Worm (Caenorhabditis elegans) whole organism, L3 larva: ENCODE data around the gene Y116A8A.2.

Source experiments
- R02D3.7 ChIP-seq: fragments of 150-350 bp; optimal IDR thresholded peaks from 2 replicates; lab custom pipeline; 2014; ENCODE audit warnings: missing biosample characterization, missing genetic modification characterization
- ZK546.5 ChIP-seq: sonication (generic microtip); optimal IDR thresholded peaks from 2 replicates; lab custom pipeline; 2017; ENCODE audit warnings: missing biosample characterization, missing genetic modification characterization
- aly-2 ChIP-seq: fragments of 150-350 bp; optimal IDR thresholded peaks from 2 replicates; lab custom pipeline; 2014; ENCODE audit warnings: missing biosample characterization, missing genetic modification characterization
- ama-1 ChIP-seq: fragments of 150-350 bp; optimal IDR thresholded peaks from 2 replicates; lab custom pipeline; 2018
- ceh-16 ChIP-seq: sonication (generic microtip); optimal IDR thresholded peaks from 2 replicates; lab custom pipeline; 2017; ENCODE audit warnings: missing biosample characterization, missing genetic modification characterization
- ceh-28 ChIP-seq: fragments of 150-350 bp; optimal IDR thresholded peaks from 2 replicates; lab custom pipeline; 2014; ENCODE audit warnings: missing biosample characterization, missing genetic modification reagents, missing genetic modification characterization
- ceh-82 ChIP-seq: fragments of 150-350 bp; optimal IDR thresholded peaks from 2 replicates; lab custom pipeline; 2014; ENCODE audit warnings: missing biosample characterization, missing genetic modification characterization
- ceh-9 ChIP-seq: sonication (generic microtip); optimal IDR thresholded peaks from 2 replicates; lab custom pipeline; 2018; ENCODE audit warnings: missing biosample characterization, missing genetic modification characterization
- daf-12 ChIP-seq: fragments of 150-350 bp; optimal IDR thresholded peaks from 2 replicates; lab custom pipeline; 2014; ENCODE audit warnings: missing biosample characterization, missing genetic modification reagents, missing genetic modification characterization
- egl-27 ChIP-seq: sonication (generic microtip); optimal IDR thresholded peaks from 4 replicates; lab custom pipeline; 2017; ENCODE audit warnings: missing biosample characterization, missing genetic modification reagents, missing genetic modification characterization
- egl-5 ChIP-seq: fragments of 150-350 bp; optimal IDR thresholded peaks from 2 replicates; lab custom pipeline; 2017; ENCODE audit warnings: missing biosample characterization, missing genetic modification reagents, missing genetic modification characterization, inconsistent platforms
- elt-1 ChIP-seq: fragments of 150-350 bp; optimal IDR thresholded peaks from 2 replicates; lab custom pipeline; 2014; ENCODE audit warnings: missing biosample characterization, missing genetic modification characterization
- elt-2 ChIP-seq: sonication (generic microtip); optimal IDR thresholded peaks from 2 replicates; lab custom pipeline; 2016; ENCODE audit warnings: missing genetic modification reagents, mild to moderate bottlenecking, missing genetic modification characterization, missing compliant biosample characterization
- elt-3 ChIP-seq, 3 experiments: fragments of 150-350 bp in 1 of 3; sonication (generic microtip) in 2 of 3; optimal IDR thresholded peaks; 2 replicates in 2 of 3; 4 replicates in 1 of 3; lab custom pipeline; 2014 to 2017; ENCODE audit warnings: missing biosample characterization in 3 of 3, missing genetic modification characterization in 3 of 3
- eor-1 ChIP-seq, 2 experiments: fragments of 150-350 bp; optimal IDR thresholded peaks; 2 replicates each; lab custom pipeline; 2014 to 2018; ENCODE audit warnings: missing biosample characterization in 2 of 2, missing genetic modification characterization in 2 of 2
- fkh-10 ChIP-seq: sonication (generic microtip); optimal IDR thresholded peaks from 2 replicates; lab custom pipeline; 2017; ENCODE audit warnings: missing biosample characterization, missing genetic modification reagents, missing genetic modification characterization
- fkh-2 ChIP-seq: fragments of 150-350 bp; optimal IDR thresholded peaks from 2 replicates; lab custom pipeline; 2014; ENCODE audit warnings: missing biosample characterization, missing genetic modification reagents, missing genetic modification characterization
- fos-1 ChIP-seq: fragments of 150-350 bp; optimal IDR thresholded peaks from 2 replicates; lab custom pipeline; 2014; ENCODE audit warnings: missing biosample characterization, missing genetic modification characterization
- hmg-11 ChIP-seq: sonication (generic microtip); optimal IDR thresholded peaks from 2 replicates; lab custom pipeline; 2016; ENCODE audit warnings: missing genetic modification characterization, missing compliant biosample characterization
- jun-1 ChIP-seq: fragments of 150-350 bp; optimal IDR thresholded peaks from 2 replicates; lab custom pipeline; 2014; ENCODE audit warnings: missing biosample characterization, missing genetic modification reagents, missing genetic modification characterization
- lin-15B ChIP-seq: fragments of 150-350 bp; optimal IDR thresholded peaks from 2 replicates; lab custom pipeline; 2014; ENCODE audit warnings: missing biosample characterization, missing genetic modification characterization
- lin-39 ChIP-seq: fragments of 150-350 bp; optimal IDR thresholded peaks from 2 replicates; lab custom pipeline; 2018; ENCODE audit warnings: missing biosample characterization, missing genetic modification reagents, missing genetic modification characterization
- lsy-12 ChIP-seq: sonication (generic microtip); optimal IDR thresholded peaks from 2 replicates; lab custom pipeline; 2016; ENCODE audit warnings: mild to moderate bottlenecking, missing genetic modification characterization, missing compliant biosample characterization
- mdl-1 ChIP-seq: fragments of 150-350 bp; optimal IDR thresholded peaks from 2 replicates; lab custom pipeline; 2014; ENCODE audit warnings: missing biosample characterization, missing genetic modification characterization
- mml-1 ChIP-seq: fragments of 150-350 bp; sonication (generic microtip); optimal IDR thresholded peaks from 3 replicates; lab custom pipeline; 2014; ENCODE audit warnings: missing biosample characterization, missing genetic modification characterization
- nfya-1 ChIP-seq: sonication (generic microtip); optimal IDR thresholded peaks from 2 replicates; lab custom pipeline; 2017; ENCODE audit warnings: missing genetic modification characterization, mild to moderate bottlenecking, missing compliant biosample characterization, antibody characterized with exemption, moderate library complexity; ENCODE audit not compliant: insufficient read depth
- nhr-11 ChIP-seq: fragments of 150-350 bp; optimal IDR thresholded peaks from 2 replicates; lab custom pipeline; 2014; ENCODE audit warnings: missing biosample characterization, missing genetic modification characterization
- nhr-12 ChIP-seq: fragments of 150-350 bp; optimal IDR thresholded peaks from 2 replicates; lab custom pipeline; 2014; ENCODE audit warnings: missing biosample characterization, missing genetic modification characterization
- nhr-23 ChIP-seq: fragments of 150-350 bp; optimal IDR thresholded peaks from 2 replicates; lab custom pipeline; 2014; ENCODE audit warnings: missing biosample characterization, missing genetic modification reagents, missing genetic modification characterization
- nhr-237 ChIP-seq: fragments of 150-350 bp; optimal IDR thresholded peaks from 2 replicates; lab custom pipeline; 2014; ENCODE audit warnings: missing biosample characterization, missing genetic modification characterization
- nhr-25 ChIP-seq: sonication (generic microtip); optimal IDR thresholded peaks from 2 replicates; lab custom pipeline; 2017; ENCODE audit warnings: missing biosample characterization, missing genetic modification characterization
- nhr-28 ChIP-seq: fragments of 150-350 bp; optimal IDR thresholded peaks from 2 replicates; lab custom pipeline; 2014; ENCODE audit warnings: missing biosample characterization, missing genetic modification characterization
- nhr-43 ChIP-seq: sonication (generic microtip); optimal IDR thresholded peaks from 2 replicates; lab custom pipeline; 2016; ENCODE audit warnings: mild to moderate bottlenecking, missing genetic modification characterization, missing compliant biosample characterization; ENCODE audit not compliant: poor library complexity, severe bottlenecking
- nhr-67 ChIP-seq: fragments of 150-350 bp; optimal IDR thresholded peaks from 2 replicates; lab custom pipeline; 2014; ENCODE audit warnings: missing biosample characterization, missing genetic modification characterization
- nhr-76 ChIP-seq: fragments of 150-350 bp; sonication (generic microtip); optimal IDR thresholded peaks from 5 replicates; lab custom pipeline; 2014; ENCODE audit warnings: missing biosample characterization, missing genetic modification characterization
- nhr-77 ChIP-seq: fragments of 150-350 bp; optimal IDR thresholded peaks from 2 replicates; lab custom pipeline; 2014; ENCODE audit warnings: missing biosample characterization, missing genetic modification characterization
- pha-4 ChIP-seq: fragments of 150-350 bp; optimal IDR thresholded peaks from 2 replicates; lab custom pipeline; 2014; ENCODE audit warnings: missing biosample characterization, missing genetic modification reagents, missing genetic modification characterization
- pqm-1 ChIP-seq: fragments of 150-350 bp; optimal IDR thresholded peaks from 2 replicates; lab custom pipeline; 2017; ENCODE audit warnings: missing biosample characterization, missing genetic modification characterization, inconsistent platforms
- sea-2 ChIP-seq: fragments of 150-350 bp; sonication (generic microtip); optimal IDR thresholded peaks from 4 replicates; lab custom pipeline; 2014; ENCODE audit warnings: missing biosample characterization, missing genetic modification reagents, missing genetic modification characterization
- skn-1 ChIP-seq: fragments of 150-350 bp; optimal IDR thresholded peaks from 2 replicates; lab custom pipeline; 2014; ENCODE audit warnings: missing biosample characterization, missing genetic modification characterization
- snpc-4 ChIP-seq: fragments of 150-350 bp; optimal IDR thresholded peaks from 2 replicates; lab custom pipeline; 2014; ENCODE audit warnings: missing biosample characterization, missing genetic modification characterization
- tbx-2 ChIP-seq: sonication (generic microtip); optimal IDR thresholded peaks from 2 replicates; lab custom pipeline; 2016; ENCODE audit warnings: mild to moderate bottlenecking, missing genetic modification characterization, missing compliant biosample characterization
- unc-39 ChIP-seq: sonication (generic microtip); optimal IDR thresholded peaks from 4 replicates; lab custom pipeline; 2017; ENCODE audit warnings: missing biosample characterization, missing genetic modification characterization
- unc-62 ChIP-seq: fragments of 150-350 bp; sonication (generic microtip); optimal IDR thresholded peaks from 4 replicates; lab custom pipeline; 2014; ENCODE audit warnings: missing biosample characterization, missing genetic modification reagents, missing genetic modification characterization
- zag-1 ChIP-seq: fragments of 150-350 bp; optimal IDR thresholded peaks from 2 replicates; lab custom pipeline; 2014; ENCODE audit warnings: missing biosample characterization, missing genetic modification characterization
- ztf-11 ChIP-seq: fragments of 150-350 bp; optimal IDR thresholded peaks from 2 replicates; lab custom pipeline; 2014; ENCODE audit warnings: missing biosample characterization, missing genetic modification characterization
- ztf-4 ChIP-seq: fragments of 150-350 bp; optimal IDR thresholded peaks from 2 replicates; lab custom pipeline; 2014; ENCODE audit warnings: missing biosample characterization, missing genetic modification characterization

Gene Y116A8A.2

ce11 chrIV:16813825-16814224, at the start of gene Y116A8A.2:
Gene Y116A8A.2, minus strand, starts transcription at chrIV:16813925.
- TF ChIP-seq fos-1 (tag; lab: Kevin White, UChicago) (no peak), elt-3 (tag; optimal IDR thresholded peaks at IDR 0.05; lab: Kevin White, UChicago) (no peak), pqm-1 (tag; lab: Kevin White, UChicago) (no peak), ama-1 (lab: Kevin White, UChicago) (no peak), lin-39 (no peak), mdl-1 (tag; lab: Kevin White, UChicago) (no peak)

- TF ChIP-seq jun-1 (no peak), hmg-11 (tag; lab: Kevin White, UChicago) (peak; percentile 45), nhr-43 (tag; lab: Kevin White, UChicago) (no peak), ceh-28 (tag; lab: Kevin White, UChicago) (peak; percentile 49), egl-27 (tag; lab: Kevin White, UChicago) (no peak), fkh-10 (no peak), nhr-237 (tag; lab: Kevin White, UChicago) (no peak), nhr-76 (tag; lab: Kevin White, UChicago) (no peak), pha-4 (peak; percentile 82), lin-39 (peak; percentile 27), skn-1 (peak; percentile 60), ama-1 (lab: Kevin White, UChicago) (no peak), ztf-4 (tag; lab: Kevin White, UChicago) (no peak), nhr-11 (tag; lab: Kevin White, UChicago) (no peak), aly-2 (tag; lab: Kevin White, UChicago) (no peak), nhr-12 (tag; lab: Kevin White, UChicago) (no peak), nhr-25 (no peak), pqm-1 (tag; lab: Kevin White, UChicago) (no peak), ceh-82 (tag; lab: Kevin White, UChicago) (no peak), sea-2 (GFP tag; lab: Kevin White, UChicago) (no peak), eor-1 (tag; optimal IDR thresholded peaks at IDR 0.05; lab: Kevin White, UChicago) (no peak), ceh-9 (tag; lab: Kevin White, UChicago) (no peak), unc-62 (GFP tag; lab: Kevin White, UChicago) (no peak), egl-5 (no peak), fkh-2 (tag; lab: Kevin White, UChicago) (no peak), nfya-1 (tag; lab: Kevin White, UChicago) (peak; percentile 55), tbx-2 (no peak), lin-15B (tag; lab: Kevin White, UChicago) (peak; percentile 35), nhr-23 (peak; percentile 37), R02D3.7 (tag; lab: Kevin White, UChicago) (peak; percentile 33), daf-12 (tag; lab: Kevin White, UChicago) (no peak), ZK546.5 (tag; lab: Kevin White, UChicago) (no peak), zag-1 (no peak), snpc-4 (tag; lab: Kevin White, UChicago) (peak; percentile 68), unc-39 (tag; lab: Kevin White, UChicago) (no peak), lsy-12 (tag; lab: Kevin White, UChicago) (no peak), nhr-67 (tag; lab: Kevin White, UChicago) (no peak), mml-1 (no peak), mdl-1 (tag; lab: Kevin White, UChicago) (no peak), elt-3 (tag; optimal IDR thresholded peaks at IDR 0.05; lab: Kevin White, UChicago) (no peak), nhr-28 (tag; lab: Kevin White, UChicago) (no peak), nhr-77 (tag; lab: Kevin White, UChicago) (no peak), elt-1 (tag; lab: Kevin White, UChicago) (no peak), ceh-16 (no peak), ztf-11 (no peak), fos-1 (tag; lab: Kevin White, UChicago) (no peak), elt-2 (peak; percentile 5)
Measured at ce11 chrIV:16863431-16863895, 49.7 kb upstream of the Y116A8A.2 start, which contains the start of the genes mel-46 and lsy-13. Gene mel-46, minus strand, starts transcription at chrIV:16863481. Gene lsy-13, plus strand, starts transcription at chrIV:16863870.
